Fruit fly (Drosophila melanogaster) whole organism, prepupa: ENCODE data around the gene Cyp28d1.

Experiments
- Blimp-1 ChIP-seq: fragments of 200-800 bp; sonication (Bioruptor generic); optimal IDR thresholded peaks from 3 replicates; lab custom pipeline; 2017; ENCODE audit warnings: missing biosample characterization, missing genetic modification characterization, mild to moderate bottlenecking, moderate library complexity, missing genetic modification reagents
- CG10631 ChIP-seq: fragments of 200-800 bp; sonication (Bioruptor generic); optimal IDR thresholded peaks from 2 replicates; lab custom pipeline; 2016; ENCODE audit warnings: missing biosample characterization, missing genetic modification characterization
- CG11762 ChIP-seq: fragments of 200-800 bp; sonication (Bioruptor generic); optimal IDR thresholded peaks from 3 replicates; lab custom pipeline; 2016; ENCODE audit warnings: missing biosample characterization, missing genetic modification characterization; ENCODE audit not compliant: insufficient read depth
- CG11902 ChIP-seq: fragments of 200-800 bp; sonication (Bioruptor generic); optimal IDR thresholded peaks from 3 replicates; lab custom pipeline; 2016; ENCODE audit warnings: missing biosample characterization, missing genetic modification characterization
- CG15336 ChIP-seq: fragments of 200-800 bp; sonication (Bioruptor generic); IDR thresholded peaks from 2 replicates; pipeline ENCODE4 v1.3.6; 2022; ENCODE audit warnings: missing biosample characterization, missing genetic modification characterization
- CG16779 ChIP-seq: fragments of 200-800 bp; sonication (Bioruptor generic); optimal IDR thresholded peaks from 3 replicates; lab custom pipeline; 2017; ENCODE audit warnings: missing biosample characterization, mild to moderate bottlenecking, missing genetic modification characterization
- CG3032 ChIP-seq: fragments of 200-800 bp; optimal IDR thresholded peaks from 2 replicates; lab custom pipeline; 2019; ENCODE audit warnings: missing biosample characterization, mild to moderate bottlenecking, missing genetic modification characterization, moderate library complexity
- CG31627 ChIP-seq: fragments of 200-800 bp; sonication (Bioruptor generic); optimal IDR thresholded peaks from 3 replicates; lab custom pipeline; 2016; ENCODE audit warnings: missing biosample characterization, missing genetic modification characterization
- CG32006 ChIP-seq: fragments of 200-800 bp; sonication (Bioruptor generic); optimal IDR thresholded peaks from 3 replicates; lab custom pipeline; 2017; ENCODE audit warnings: missing biosample characterization, mild to moderate bottlenecking, missing genetic modification characterization
- CG34406 ChIP-seq: fragments of 200-800 bp; sonication (Bioruptor generic); optimal IDR thresholded peaks from 3 replicates; lab custom pipeline; 2016; ENCODE audit warnings: missing biosample characterization, missing genetic modification characterization
- CG3919 ChIP-seq: fragments of 200-800 bp; sonication (Bioruptor generic); optimal IDR thresholded peaks from 3 replicates; lab custom pipeline; 2016; ENCODE audit warnings: missing biosample characterization, missing genetic modification characterization
- CG4318 ChIP-seq: fragments of 200-800 bp; sonication (Bioruptor generic); optimal IDR thresholded peaks from 3 replicates; lab custom pipeline; 2017; ENCODE audit warnings: missing biosample characterization, mild to moderate bottlenecking, missing genetic modification characterization
- CG6792 ChIP-seq: fragments of 200-800 bp; sonication (Bioruptor generic); optimal IDR thresholded peaks from 3 replicates; lab custom pipeline; 2016; ENCODE audit warnings: missing biosample characterization, missing genetic modification characterization
- CG6854 ChIP-seq: fragments of 200-800 bp; sonication (Bioruptor generic); optimal IDR thresholded peaks from 2 replicates; lab custom pipeline; 2017; ENCODE audit warnings: missing biosample characterization, mild to moderate bottlenecking, missing genetic modification characterization
- CG8632 ChIP-seq: fragments of 200-800 bp; sonication (Bioruptor generic); optimal IDR thresholded peaks from 3 replicates; lab custom pipeline; 2016; ENCODE audit warnings: missing biosample characterization, missing genetic modification characterization
- Eip93F ChIP-seq: fragments of 200-800 bp; sonication (Bioruptor generic); optimal IDR thresholded peaks from 2 replicates; lab custom pipeline; 2016; ENCODE audit warnings: missing biosample characterization, mild to moderate bottlenecking, missing genetic modification characterization
- Ets96B ChIP-seq: fragments of 200-800 bp; optimal IDR thresholded peaks from 2 replicates; lab custom pipeline; 2019; ENCODE audit warnings: missing biosample characterization, mild to moderate bottlenecking, missing genetic modification characterization, moderate library complexity
- Gug ChIP-seq: fragments of 200-800 bp; sonication (Bioruptor generic); IDR thresholded peaks from 2 replicates; pipeline ENCODE4 v1.3.6; 2022; ENCODE audit warnings: missing biosample characterization, missing genetic modification characterization
- Hr38 ChIP-seq: sonication (Bioruptor generic); optimal IDR thresholded peaks from 2 replicates; lab custom pipeline; 2016; ENCODE audit warnings: missing biosample characterization, missing genetic modification characterization
- Hr39 ChIP-seq: fragments of 200-800 bp; sonication (Bioruptor generic); optimal IDR thresholded peaks from 2 replicates; lab custom pipeline; 2016; ENCODE audit warnings: missing biosample characterization, missing genetic modification characterization
- Hr4 ChIP-seq: fragments of 200-800 bp; sonication (Bioruptor generic); optimal IDR thresholded peaks from 3 replicates; lab custom pipeline; 2016; ENCODE audit warnings: missing biosample characterization, missing genetic modification characterization
- Lpt ChIP-seq: fragments of 200-800 bp; sonication (Bioruptor generic); optimal IDR thresholded peaks from 3 replicates; lab custom pipeline; 2016; ENCODE audit warnings: missing biosample characterization, missing genetic modification characterization
- Met ChIP-seq: fragments of 200-800 bp; sonication (Bioruptor generic); optimal IDR thresholded peaks from 3 replicates; lab custom pipeline; 2016; ENCODE audit warnings: missing biosample characterization, missing genetic modification characterization
- Smox ChIP-seq: fragments of 200-800 bp; sonication (Bioruptor generic); optimal IDR thresholded peaks from 3 replicates; lab custom pipeline; 2016; ENCODE audit warnings: missing biosample characterization, missing genetic modification characterization
- Sox102F ChIP-seq: fragments of 200-800 bp; sonication (Bioruptor generic); optimal IDR thresholded peaks from 2 replicates; lab custom pipeline; 2016; ENCODE audit warnings: missing biosample characterization, mild to moderate bottlenecking, missing genetic modification characterization
- Sox15 ChIP-seq: fragments of 200-800 bp; sonication (Bioruptor generic); optimal IDR thresholded peaks from 3 replicates; lab custom pipeline; 2016; ENCODE audit warnings: missing biosample characterization, missing genetic modification characterization
- cyc ChIP-seq: fragments of 200-800 bp; sonication (Bioruptor generic); optimal IDR thresholded peaks from 3 replicates; lab custom pipeline; 2016; ENCODE audit warnings: missing biosample characterization, missing genetic modification characterization
- dac ChIP-seq: fragments of 200-800 bp; sonication (Bioruptor generic); optimal IDR thresholded peaks from 2 replicates; lab custom pipeline; 2017; ENCODE audit warnings: missing biosample characterization, mild to moderate bottlenecking, missing genetic modification characterization
- dsx ChIP-seq: fragments of 200-800 bp; optimal IDR thresholded peaks from 3 replicates; lab custom pipeline; 2019; ENCODE audit warnings: missing biosample characterization, mild to moderate bottlenecking, missing genetic modification characterization, moderate library complexity; ENCODE audit not compliant: poor library complexity, severe bottlenecking
- esn ChIP-seq: fragments of 200-800 bp; sonication (Bioruptor generic); optimal IDR thresholded peaks from 2 replicates; lab custom pipeline; 2016; ENCODE audit warnings: missing biosample characterization, mild to moderate bottlenecking, missing genetic modification characterization, moderate library complexity
- fd85E ChIP-seq: fragments of 200-800 bp; sonication (Bioruptor generic); optimal IDR thresholded peaks from 3 replicates; lab custom pipeline; 2016; ENCODE audit warnings: missing biosample characterization, missing genetic modification characterization
- fkh ChIP-seq: fragments of 200-800 bp; sonication (Bioruptor generic); optimal IDR thresholded peaks from 3 replicates; lab custom pipeline; 2017; ENCODE audit warnings: missing biosample characterization, mild to moderate bottlenecking, missing genetic modification characterization, moderate library complexity
- lz ChIP-seq: fragments of 200-800 bp; sonication (Bioruptor generic); optimal IDR thresholded peaks from 3 replicates; lab custom pipeline; 2016; ENCODE audit warnings: missing biosample characterization, missing genetic modification characterization
- pdm3 ChIP-seq: fragments of 200-800 bp; sonication (Bioruptor generic); optimal IDR thresholded peaks from 3 replicates; lab custom pipeline; 2016; ENCODE audit warnings: missing biosample characterization, missing genetic modification characterization
- spab ChIP-seq: fragments of 200-800 bp; sonication (Bioruptor generic); optimal IDR thresholded peaks from 2 replicates; lab custom pipeline; 2017; ENCODE audit warnings: missing biosample characterization, mild to moderate bottlenecking, missing genetic modification characterization, missing genetic modification reagents
- svp ChIP-seq: fragments of 200-800 bp; sonication (Bioruptor generic); peaks from one replicate; lab custom pipeline; 2016; ENCODE audit warnings: missing biosample characterization, missing genetic modification characterization
- topi ChIP-seq: fragments of 200-800 bp; sonication (Bioruptor generic); optimal IDR thresholded peaks from 3 replicates; lab custom pipeline; 2016; ENCODE audit warnings: missing biosample characterization, missing genetic modification characterization

Gene Cyp28d1

DNA sequence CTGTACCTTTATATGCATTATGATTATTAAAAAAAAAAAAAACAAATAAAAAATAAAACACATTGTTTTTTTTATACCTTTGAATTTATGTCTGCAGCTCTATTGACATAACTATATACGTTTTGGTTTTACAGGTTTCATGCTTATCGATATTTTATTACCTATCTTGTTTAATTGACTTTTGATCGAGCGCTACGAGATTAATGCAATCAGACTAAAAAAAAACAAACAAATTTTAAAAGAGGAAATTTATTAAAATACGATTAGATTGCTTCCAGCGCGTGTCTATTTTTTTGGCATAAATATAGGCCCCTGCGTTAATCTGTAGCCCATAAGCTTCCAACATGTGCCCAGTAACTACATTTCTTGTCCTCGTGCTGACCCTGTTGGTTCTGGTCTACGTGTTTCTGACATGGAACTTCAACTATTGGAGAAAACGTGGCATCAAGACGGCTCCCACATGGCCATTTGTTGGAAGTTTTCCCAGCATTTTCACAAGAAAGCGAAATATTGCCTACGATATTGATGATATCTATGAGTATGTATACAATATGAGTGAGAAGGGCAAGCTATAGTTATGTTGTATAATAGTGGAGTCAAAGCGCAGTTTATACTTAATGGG is 3.2 kb upstream of the Cyp28d1 start, which contains the start of gene Cyp28d2:
Gene Cyp28d2 (plus strand): TSS at position 304 of the 622 bp plus-strand sequence.
- TF ChIP-seq spab (GFP tag; lab: Kevin White, UChicago) (no peak), Blimp-1 (no peak)
- TF ChIP-seq, all 60 proteins: peak for 0

DNA sequence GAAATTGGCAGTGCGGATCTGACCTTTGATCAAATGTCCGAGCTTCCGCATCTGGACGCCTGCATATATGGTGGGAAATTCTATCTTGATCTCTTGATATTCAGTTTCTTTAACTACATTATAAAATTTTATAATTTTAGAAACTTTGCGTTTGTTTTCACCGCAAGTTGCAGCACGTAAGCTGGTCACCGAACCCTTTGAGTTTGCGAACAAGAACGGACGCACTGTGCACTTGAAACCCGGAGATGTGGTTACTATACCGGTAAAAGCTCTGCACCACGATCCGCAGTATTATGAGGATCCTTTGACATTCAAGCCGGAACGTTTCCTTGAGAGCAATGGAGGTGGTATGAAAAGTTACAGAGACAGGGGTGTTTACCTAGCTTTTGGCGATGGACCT is 1.7 kb upstream of the Cyp28d1 start:
- TF ChIP-seq CG11902 = no peak
- TF ChIP-seq Eip93F = no peak
- no peak for TF ChIP-seq CG3919 (GFP tag; lab: Kevin White, UChicago)
- no peak for TF ChIP-seq CG6792 (GFP tag; lab: Kevin White, UChicago)
- no peak for TF ChIP-seq cyc (GFP tag; lab: Kevin White, UChicago)
- TF ChIP-seq Lpt (GFP tag; lab: Kevin White, UChicago) = no peak
- TF ChIP-seq Blimp-1 = no peak
- no peak for TF ChIP-seq CG11762 (GFP tag; lab: Kevin White, UChicago)
- TF ChIP-seq Sox102F (GFP tag; lab: Kevin White, UChicago) = no peak
- TF ChIP-seq fd85E (GFP tag; lab: Kevin White, UChicago) = no peak
- TF ChIP-seq Gug (GFP tag; lab: Robert Waterston, UW) = no peak
- TF ChIP-seq CG4318 (GFP tag; lab: Kevin White, UChicago) = no peak
- no peak for TF ChIP-seq CG3032 (tag; lab: Kevin White, UChicago)
- TF ChIP-seq Hr38 (GFP tag; lab: Kevin White, UChicago) = no peak
- TF ChIP-seq Hr39 (GFP tag; lab: Kevin White, UChicago) = no peak
- no peak for TF ChIP-seq CG15336 (GFP tag; lab: Robert Waterston, UW)
- TF ChIP-seq Met (GFP tag; lab: Kevin White, UChicago) = no peak
- no peak for TF ChIP-seq CG16779 (tag; lab: Kevin White, UChicago)

- TF ChIP-seq Hr39 (GFP tag; lab: Kevin White, UChicago) (no peak), esn (GFP tag; lab: Kevin White, UChicago) (peak; percentile 3), spab (GFP tag; lab: Kevin White, UChicago) (no peak)
Observed at dm6 chr2L:5209244-5210144, 766 bp upstream of the Cyp28d1 start.

DNA sequence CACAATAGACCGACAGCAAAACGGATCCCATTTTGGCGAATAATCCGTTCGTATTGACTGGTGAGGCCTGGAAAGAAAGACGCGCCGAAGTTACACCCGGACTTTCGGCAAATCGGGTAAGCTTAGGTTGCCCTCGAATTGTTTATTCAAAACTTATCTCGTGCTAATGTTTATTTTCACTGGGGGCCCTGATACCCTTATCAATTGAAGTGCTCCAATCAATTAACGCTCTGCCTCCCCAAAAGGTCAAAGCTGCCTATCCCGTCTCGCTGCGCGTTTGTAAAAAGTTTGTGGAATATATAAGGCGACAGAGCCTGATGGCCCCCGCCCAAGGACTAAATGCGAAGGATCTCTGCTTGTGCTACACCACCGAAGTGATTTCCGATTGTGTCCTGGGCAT is 686 bp downstream of the Cyp28d1 start:
- TF ChIP-seq svp (GFP tag; lab: Kevin White, UChicago) (peak; percentile 79), esn (GFP tag; lab: Kevin White, UChicago) (no peak)

DNA sequence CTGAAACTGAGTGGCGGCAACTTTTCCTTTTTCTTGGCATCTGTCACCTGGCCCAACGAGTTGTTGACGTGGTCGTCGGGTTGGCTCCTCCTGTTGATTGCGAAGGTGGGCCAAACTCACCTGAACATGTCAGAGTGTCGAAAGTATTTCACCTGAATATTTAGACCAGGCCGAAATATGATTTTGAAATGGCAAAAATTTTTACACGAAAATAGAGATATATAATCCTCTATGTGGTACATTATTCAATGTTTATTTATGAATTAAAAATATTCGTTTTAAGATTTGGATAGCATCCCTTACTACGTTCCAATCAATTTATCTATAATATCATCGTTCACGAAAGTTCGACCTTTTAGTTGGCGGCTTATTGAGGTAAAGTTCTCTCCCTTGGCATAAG is 4.7 kb downstream of the Cyp28d1 start, which contains the start of gene CG7742:
Gene CG7742 (minus strand): TSS at position 101 of the 400 bp plus-strand sequence.
- TF ChIP-seq Smox (GFP tag; lab: Kevin White, UChicago) (no peak), lz (GFP tag; lab: Kevin White, UChicago) (no peak), svp (GFP tag; lab: Kevin White, UChicago) (no peak), CG6854 (GFP tag; lab: Kevin White, UChicago) (no peak), spab (GFP tag; lab: Kevin White, UChicago) (no peak), CG32006 (GFP tag; lab: Kevin White, UChicago) (no peak), CG3032 (tag; lab: Kevin White, UChicago) (no peak), CG4318 (GFP tag; lab: Kevin White, UChicago) (no peak), CG8632 (GFP tag; lab: Kevin White, UChicago) (no peak)

- TF ChIP-seq topi (GFP tag; lab: Kevin White, UChicago) (no peak), CG34406 (GFP tag; lab: Kevin White, UChicago) (no peak), Sox15 (GFP tag; lab: Kevin White, UChicago) (no peak), CG4318 (GFP tag; lab: Kevin White, UChicago) (no peak), dsx (no peak), Hr4 (GFP tag; lab: Kevin White, UChicago) (no peak), fkh (GFP tag; lab: Kevin White, UChicago) (no peak), CG15336 (GFP tag; lab: Robert Waterston, UW) (no peak), Met (GFP tag; lab: Kevin White, UChicago) (no peak), CG11762 (GFP tag; lab: Kevin White, UChicago) (no peak), CG10631 (GFP tag; lab: Kevin White, UChicago) (no peak), pdm3 (GFP tag; lab: Kevin White, UChicago) (no peak), cyc (GFP tag; lab: Kevin White, UChicago) (no peak), dac (no peak), Ets96B (tag; lab: Kevin White, UChicago) (no peak), CG3919 (GFP tag; lab: Kevin White, UChicago) (no peak), Hr39 (GFP tag; lab: Kevin White, UChicago) (no peak), svp (GFP tag; lab: Kevin White, UChicago) (no peak), CG11902 (no peak), CG31627 (GFP tag; lab: Kevin White, UChicago) (no peak)
Observed at dm6 chr2L:5216442-5216841, 6.2 kb downstream of the Cyp28d1 start, which contains the start of the genes CG14034 and TpnC25D. Gene CG14034, minus strand, starts transcription at chr2L:5216542. Gene TpnC25D, plus strand, starts transcription at chr2L:5216701.
